Worm (Caenorhabditis elegans) whole organism, L4 larva: ENCODE measurements around the gene tag-275.

ENCODE experiments used
- F10B5.3 ChIP-seq: sonication (generic microtip); optimal IDR thresholded peaks from 2 replicates; lab custom pipeline; 2016; ENCODE audit warnings: mild to moderate bottlenecking, missing genetic modification characterization, missing compliant biosample characterization
- F37D6.2 ChIP-seq: sonication (generic microtip); optimal IDR thresholded peaks from 2 replicates; lab custom pipeline; 2016; ENCODE audit warnings: mild to moderate bottlenecking, missing genetic modification characterization, missing compliant biosample characterization
- F44E2.7 ChIP-seq: fragments of 200-800 bp; sonication (Bioruptor generic); IDR thresholded peaks from 2 replicates; pipeline ENCODE4 v2.1.2; 2022; ENCODE audit warnings: missing genetic modification characterization, missing compliant biosample characterization
- aly-2 ChIP-seq: sonication (generic microtip); optimal IDR thresholded peaks from 2 replicates; lab custom pipeline; 2018; ENCODE audit warnings: missing biosample characterization, missing genetic modification characterization
- ceh-28 ChIP-seq: fragments of 150-350 bp; optimal IDR thresholded peaks from 2 replicates; lab custom pipeline; 2014; ENCODE audit warnings: missing biosample characterization, missing genetic modification reagents, missing genetic modification characterization
- ceh-44 ChIP-seq: fragments of 200-800 bp; sonication (Bioruptor generic); IDR thresholded peaks from 2 replicates; pipeline ENCODE4 v1.3.6; 2022; ENCODE audit warnings: missing genetic modification reagents, missing genetic modification characterization, missing compliant biosample characterization
- ceh-82 ChIP-seq: sonication (generic microtip); optimal IDR thresholded peaks from 2 replicates; lab custom pipeline; 2017; ENCODE audit warnings: missing biosample characterization, missing genetic modification characterization
- ces-1 ChIP-seq: fragments of 150-350 bp; sonication (generic microtip); optimal IDR thresholded peaks from 4 replicates; lab custom pipeline; 2014; ENCODE audit warnings: missing biosample characterization, missing genetic modification reagents, missing genetic modification characterization
- ctbp-1 ChIP-seq: fragments of 200-800 bp; sonication (Bioruptor generic); IDR thresholded peaks from 2 replicates; pipeline ENCODE4 v1.3.6; 2022; ENCODE audit warnings: missing genetic modification reagents, missing genetic modification characterization, missing compliant biosample characterization
- daf-16 ChIP-seq, 3 experiments: sonication (generic microtip); optimal IDR thresholded peaks; 2 replicates each; lab custom pipeline; 2016 to 2017; ENCODE audit warnings: missing genetic modification characterization in 3 of 3, missing genetic modification reagents in 3 of 3, mild to moderate bottlenecking in 2 of 3, missing compliant biosample characterization in 2 of 3, missing biosample characterization in 1 of 3, moderate library complexity in 1 of 3
- dmd-6 ChIP-seq: fragments of 200-800 bp; sonication (Bioruptor generic); IDR thresholded peaks from 2 replicates; pipeline ENCODE4 v1.3.6; 2022; ENCODE audit warnings: missing genetic modification reagents, missing genetic modification characterization, missing compliant biosample characterization
- dmd-8 ChIP-seq: fragments of 200-800 bp; sonication (Bioruptor generic); IDR thresholded peaks from 2 replicates; pipeline ENCODE4 v1.3.6; 2022; ENCODE audit warnings: missing genetic modification characterization, missing compliant biosample characterization
- dve-1 ChIP-seq: sonication (generic microtip); optimal IDR thresholded peaks from 2 replicates; lab custom pipeline; 2017; ENCODE audit warnings: antibody characterized with exemption, mild to moderate bottlenecking, missing genetic modification characterization, missing compliant biosample characterization; ENCODE audit not compliant: insufficient read depth
- egl-43 ChIP-seq: fragments of 200-800 bp; sonication (Bioruptor generic); IDR thresholded peaks from 2 replicates; pipeline ENCODE4 v1.3.6; 2022; ENCODE audit warnings: missing genetic modification reagents, missing genetic modification characterization, missing compliant biosample characterization
- fkh-10 ChIP-seq: fragments of 150-350 bp; optimal IDR thresholded peaks from 2 replicates; lab custom pipeline; 2014; ENCODE audit warnings: missing biosample characterization, missing genetic modification reagents, missing genetic modification characterization
- hlh-11 ChIP-seq: fragments of 200-800 bp; sonication (Bioruptor generic); optimal IDR thresholded peaks from 2 replicates; lab custom pipeline; 2018; ENCODE audit warnings: mild to moderate bottlenecking, missing genetic modification characterization, missing compliant biosample characterization
- hlh-30 ChIP-seq: sonication (generic microtip); optimal IDR thresholded peaks from 2 replicates; lab custom pipeline; 2017; ENCODE audit warnings: antibody characterized with exemption, mild to moderate bottlenecking, missing genetic modification characterization, missing compliant biosample characterization; ENCODE audit not compliant: insufficient read depth
- hmg-1.1 ChIP-seq: fragments of 200-800 bp; sonication (Bioruptor generic); IDR thresholded peaks from 2 replicates; pipeline ENCODE4 v1.3.6; 2022; ENCODE audit warnings: missing genetic modification reagents, missing genetic modification characterization, missing compliant biosample characterization
- lim-7 ChIP-seq: fragments of 200-800 bp; sonication (Bioruptor generic); IDR thresholded peaks from 2 replicates; pipeline ENCODE4 v1.3.6; 2022; ENCODE audit warnings: missing genetic modification characterization, missing compliant biosample characterization
- lin-13 ChIP-seq: fragments of 150-350 bp; optimal IDR thresholded peaks from 2 replicates; lab custom pipeline; 2014; ENCODE audit warnings: missing biosample characterization, missing genetic modification reagents, missing genetic modification characterization
- madf-9 ChIP-seq: fragments of 200-800 bp; sonication (Bioruptor generic); conservative IDR thresholded peaks from 2 replicates; pipeline ENCODE4 v1.3.6; 2022; ENCODE audit warnings: missing genetic modification reagents, missing genetic modification characterization, missing compliant biosample characterization
- mdl-1 ChIP-seq, 2 experiments: fragments of 150-350 bp in 1 of 2; sonication (generic microtip) in 1 of 2; optimal IDR thresholded peaks; 2 replicates each; lab custom pipeline; 2014 to 2017; ENCODE audit warnings: missing biosample characterization in 2 of 2, missing genetic modification characterization in 2 of 2
- mes-2 ChIP-seq: sonication (generic microtip); optimal IDR thresholded peaks from 2 replicates; lab custom pipeline; 2016; ENCODE audit warnings: missing genotype, mild to moderate bottlenecking, missing genetic modification characterization, missing compliant biosample characterization; ENCODE audit not compliant: poor library complexity, severe bottlenecking
- mxl-3 ChIP-seq: fragments of 200-800 bp; sonication (Bioruptor generic); optimal IDR thresholded peaks from 2 replicates; lab custom pipeline; 2018; ENCODE audit warnings: mild to moderate bottlenecking, missing genetic modification characterization, missing compliant biosample characterization
- nhr-28 ChIP-seq: fragments of 150-350 bp; optimal IDR thresholded peaks from 2 replicates; lab custom pipeline; 2014; ENCODE audit warnings: missing biosample characterization, missing genetic modification characterization
- nhr-76 ChIP-seq: fragments of 150-350 bp; optimal IDR thresholded peaks from 2 replicates; lab custom pipeline; 2014; ENCODE audit warnings: missing biosample characterization, missing genetic modification characterization
- nhr-77 ChIP-seq: fragments of 150-350 bp; optimal IDR thresholded peaks from 2 replicates; lab custom pipeline; 2014; ENCODE audit warnings: missing biosample characterization, missing genetic modification characterization
- php-3 ChIP-seq: fragments of 200-800 bp; sonication (Bioruptor generic); IDR thresholded peaks from 2 replicates; pipeline ENCODE4 v1.3.6; 2022; ENCODE audit warnings: missing genetic modification reagents, missing genetic modification characterization, missing compliant biosample characterization
- pqm-1 ChIP-seq: sonication (generic microtip); optimal IDR thresholded peaks from 2 replicates; lab custom pipeline; 2017; ENCODE audit warnings: missing biosample characterization, missing genetic modification characterization
- spr-1 ChIP-seq: sonication (generic microtip); optimal IDR thresholded peaks from 2 replicates; lab custom pipeline; 2016; ENCODE audit warnings: mild to moderate bottlenecking, missing genetic modification characterization, missing compliant biosample characterization
- spr-3 ChIP-seq: fragments of 200-800 bp; sonication (Bioruptor generic); optimal IDR thresholded peaks from 2 replicates; lab custom pipeline; 2018; ENCODE audit warnings: mild to moderate bottlenecking, missing genetic modification characterization, missing compliant biosample characterization
- unc-62 ChIP-seq, 3 experiments: fragments of 150-350 bp in 1 of 3; sonication (generic microtip); optimal IDR thresholded peaks in 2 of 3; peaks in 1 of 3; 1 replicate in 1 of 3; 2 replicates in 2 of 3; lab custom pipeline; 2014 to 2017; ENCODE audit warnings: missing biosample characterization in 3 of 3, missing genetic modification characterization in 3 of 3, missing genetic modification reagents in 3 of 3, missing genotype in 1 of 3
- ztf-11 ChIP-seq: fragments of 150-350 bp; optimal IDR thresholded peaks from 2 replicates; lab custom pipeline; 2014; ENCODE audit warnings: missing biosample characterization, missing genetic modification characterization

Gene tag-275

ce11 chrX:6128225-6128686, 22.1 kb downstream of the tag-275 start, which contains the start of gene C15H9.9 (continued):
- no peak for TF ChIP-seq spr-1 (tag; lab: Kevin White, UChicago)
- TF ChIP-seq madf-9: 0 out of 2 replicates have a peak, but pooled peaks have one; percentile 13
- 0 out of 2 replicates have a peak, but pooled peaks have one; percentile 38 for TF ChIP-seq egl-43 (GFP tag; lab: Robert Waterston, UW)
- TF ChIP-seq dve-1: no peak
- peak; percentile 21 for TF ChIP-seq F37D6.2 (tag; lab: Kevin White, UChicago)
- no peak for TF ChIP-seq spr-3 (GFP tag; lab: Kevin White, UChicago)
- no peak for TF ChIP-seq ceh-28 (tag; lab: Kevin White, UChicago)
- TF ChIP-seq unc-62 (GFP tag; optimal IDR thresholded peaks at IDR 0.05 in 1 of 2; lab: Kevin White, UChicago): peak in 1 of 2 experiments; percentile 24
- TF ChIP-seq unc-62 (tag; optimal IDR thresholded peaks at IDR 0.05; lab: Kevin White, UChicago): no peak
- TF ChIP-seq hmg-1.1 (GFP tag; lab: Robert Waterston, UW): peak; percentile 52; the same call in 1 of the 2 replicates
- TF ChIP-seq lin-13 (GFP tag; lab: Kevin White, UChicago): peak; percentile 17
- TF ChIP-seq ceh-82 (tag; lab: Kevin White, UChicago): no peak
- TF ChIP-seq php-3 (GFP tag; lab: Robert Waterston, UW): 0 out of 2 replicates have a peak, but pooled peaks have one; percentile 17
- TF ChIP-seq lim-7: no peak
- no peak for TF ChIP-seq ztf-11 (tag; lab: Kevin White, UChicago)
- TF ChIP-seq F10B5.3 (tag; lab: Kevin White, UChicago): no peak
- TF ChIP-seq pqm-1 (tag; lab: Kevin White, UChicago): no peak

DNA sequence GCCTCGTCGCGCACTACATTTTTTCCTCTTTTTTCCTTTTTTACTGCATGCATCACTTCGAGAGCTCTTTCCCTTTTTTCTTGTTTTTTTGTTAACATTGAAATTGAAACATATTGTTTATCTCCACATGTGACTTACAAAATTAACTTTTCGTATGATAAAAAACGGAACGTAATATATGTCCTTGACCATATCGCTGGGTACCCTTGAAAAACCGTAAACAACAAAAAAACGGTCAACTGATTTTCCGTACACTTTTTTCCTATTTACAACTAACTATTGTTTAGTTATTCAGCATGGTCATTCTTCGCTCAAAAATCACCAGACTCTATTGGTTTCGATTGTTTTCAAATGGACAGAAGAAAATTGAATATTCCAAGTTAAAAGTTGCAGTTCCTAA, 28.3 kb downstream of the tag-275 start, which contains the start of gene nnt-1:
nnt-1 (plus strand) TSS at position 286 of the 400 bp plus-strand sequence.
- TF ChIP-seq dmd-6 (GFP tag; lab: Robert Waterston, UW) (peak; percentile 28; the same call in 1 of the 2 replicates), ctbp-1 (GFP tag; lab: Robert Waterston, UW) (no peak), hlh-30 (tag; lab: Kevin White, UChicago) (peak; percentile 56), ces-1 (GFP tag; lab: Kevin White, UChicago) (no peak), hmg-1.1 (GFP tag; lab: Robert Waterston, UW) (no peak), fkh-10 (GFP tag; lab: Kevin White, UChicago) (no peak), nhr-76 (no peak), mes-2 (tag; lab: Kevin White, UChicago) (no peak), nhr-28 (tag; lab: Kevin White, UChicago) (peak; percentile 37), daf-16 (GFP tag; optimal IDR thresholded peaks at IDR 0.05; lab: Kevin White, UChicago) (no peak), daf-16 (tag; optimal IDR thresholded peaks at IDR 0.05; lab: Kevin White, UChicago) (peak; percentile 78), mdl-1 (tag; optimal IDR thresholded peaks at IDR 0.05; lab: Kevin White, UChicago) (peak in 1 of 2 experiments; percentile 9), aly-2 (tag; lab: Kevin White, UChicago) (no peak), madf-9 (no peak), ceh-44 (GFP tag; lab: Robert Waterston, UW) (no peak)

DNA sequence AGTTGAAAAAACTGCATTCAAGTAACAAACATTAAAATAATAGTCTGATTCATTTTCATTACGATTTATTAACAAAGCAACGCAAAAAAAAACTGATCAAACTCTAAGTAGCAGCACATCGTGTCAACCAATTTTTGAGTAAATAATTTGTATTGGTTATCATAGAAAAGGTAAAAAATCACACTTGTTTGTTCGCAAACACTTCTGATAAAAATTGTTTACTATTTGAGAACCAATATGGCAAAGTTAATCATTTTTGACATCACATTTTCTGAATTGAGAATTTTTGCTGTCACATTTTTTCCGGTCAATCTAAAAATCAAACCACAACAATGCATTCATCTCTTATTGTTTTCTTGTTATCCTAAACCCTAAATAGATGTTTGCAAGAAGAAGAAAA, 29.1 kb downstream of the tag-275 start:
- peak; percentile 25 for TF ChIP-seq nhr-28 (tag; lab: Kevin White, UChicago)
- TF ChIP-seq nhr-77 (tag; lab: Kevin White, UChicago): peak; percentile 38
- TF ChIP-seq dmd-8 (GFP tag; lab: Robert Waterston, UW): no peak
- TF ChIP-seq dve-1: peak; percentile 31
- TF ChIP-seq pqm-1 (tag; lab: Kevin White, UChicago): peak; percentile 2
- TF ChIP-seq daf-16 (GFP tag; optimal IDR thresholded peaks at IDR 0.05; lab: Kevin White, UChicago): no peak
- peak; percentile 97 for TF ChIP-seq daf-16 (tag; optimal IDR thresholded peaks at IDR 0.05; lab: Kevin White, UChicago)

- TF ChIP-seq hlh-30 (tag; lab: Kevin White, UChicago): no peak
- TF ChIP-seq dmd-6 (GFP tag; lab: Robert Waterston, UW): peak; percentile 40; the same call in 1 of the 2 replicates
- TF ChIP-seq hlh-11: peak; percentile 19
- TF ChIP-seq F44E2.7 (GFP tag; lab: Robert Waterston, UW): no peak
- peak; percentile 82 for TF ChIP-seq pqm-1 (tag; lab: Kevin White, UChicago)
- TF ChIP-seq mxl-3: peak; percentile 30
- TF ChIP-seq daf-16 (GFP tag; optimal IDR thresholded peaks at IDR 0.05; lab: Kevin White, UChicago): no peak
- peak; percentile 79 for TF ChIP-seq daf-16 (tag; optimal IDR thresholded peaks at IDR 0.05; lab: Kevin White, UChicago)
- peak; percentile 9 for TF ChIP-seq nhr-28 (tag; lab: Kevin White, UChicago)
Measured at ce11 chrX:6118086-6118825, 32.1 kb downstream of the tag-275 start, which contains the start of gene C15H9.2. C15H9.2 (plus strand) TSS chrX:6118526.
